Worm (Caenorhabditis elegans) whole organism, L4/young adult: ENCODE results near the gene Y51B9A.9.

Experiments used
- W03F9.2 ChIP-seq: fragments of 150-350 bp; optimal IDR thresholded peaks from 2 replicates; lab custom pipeline; 2014; ENCODE audit warnings: missing biosample characterization, missing genetic modification characterization
- him-1 ChIP-seq: sonication (generic microtip); optimal IDR thresholded peaks from 2 replicates; lab custom pipeline; 2016; ENCODE audit warnings: missing genotype, missing genetic modification reagents, missing genetic modification characterization, missing compliant biosample characterization

ce11 chrII:9379796-9380195 is 17.6 kb downstream of the Y51B9A.9 start, which contains the start of gene srh-48:
- no peak for TF ChIP-seq W03F9.2 (tag; lab: Kevin White, UChicago)
- TF ChIP-seq him-1 = no peak
